Worm (Caenorhabditis elegans) whole organism, late embryonic: ENCODE results near the gene R07B1.13.
A peak's percentile ranks its signal among the peaks of the same experiment; 100 is the strongest.

Experiments
- C08G9.2 ChIP-seq: sonication (generic microtip); optimal IDR thresholded peaks from 2 replicates; lab custom pipeline; 2016; ENCODE audit warnings: mild to moderate bottlenecking, missing genetic modification characterization, moderate library complexity, missing compliant biosample characterization
- Y22D7AL.16 ChIP-seq: sonication (generic microtip); optimal IDR thresholded peaks from 2 replicates; lab custom pipeline; 2016; ENCODE audit warnings: missing genetic modification characterization, missing compliant biosample characterization
- ahr-1 ChIP-seq: sonication (generic microtip); optimal IDR thresholded peaks from 2 replicates; lab custom pipeline; 2016; ENCODE audit warnings: missing genetic modification characterization, missing compliant biosample characterization
- ceh-18 ChIP-seq: sonication (generic microtip); optimal IDR thresholded peaks from 2 replicates; lab custom pipeline; 2016; ENCODE audit warnings: missing genetic modification characterization, missing compliant biosample characterization
- ceh-22 ChIP-seq: sonication (generic microtip); optimal IDR thresholded peaks from 2 replicates; lab custom pipeline; 2017; ENCODE audit warnings: missing biosample characterization, missing genetic modification characterization
- ceh-30 ChIP-seq: fragments of 150-350 bp; optimal IDR thresholded peaks from 2 replicates; lab custom pipeline; 2014; ENCODE audit warnings: missing biosample characterization, missing genetic modification characterization
- ceh-31 ChIP-seq: sonication (generic microtip); optimal IDR thresholded peaks from 2 replicates; lab custom pipeline; 2016; ENCODE audit warnings: missing genetic modification characterization, missing compliant biosample characterization
- ceh-45 ChIP-seq: fragments of 200-800 bp; sonication (Bioruptor generic); IDR thresholded peaks from 2 replicates; pipeline ENCODE4 v1.3.6; 2022; ENCODE audit warnings: missing genetic modification reagents, missing genetic modification characterization, missing compliant biosample characterization
- ceh-48 ChIP-seq: sonication (generic microtip); optimal IDR thresholded peaks from 2 replicates; lab custom pipeline; 2016; ENCODE audit warnings: missing genetic modification characterization, inconsistent platforms, missing compliant biosample characterization
- ceh-9 ChIP-seq: sonication (generic microtip); optimal IDR thresholded peaks from 2 replicates; lab custom pipeline; 2016; ENCODE audit warnings: mild to moderate bottlenecking, missing genetic modification characterization, inconsistent platforms, missing compliant biosample characterization
- che-1 ChIP-seq: sonication (generic microtip); optimal IDR thresholded peaks from 2 replicates; lab custom pipeline; 2016; ENCODE audit warnings: mild to moderate bottlenecking, missing genetic modification characterization, missing compliant biosample characterization
- ets-4 ChIP-seq: sonication (generic microtip); optimal IDR thresholded peaks from 2 replicates; lab custom pipeline; 2016; ENCODE audit warnings: missing genetic modification characterization, missing compliant biosample characterization
- eyg-1 ChIP-seq: sonication (generic microtip); optimal IDR thresholded peaks from 2 replicates; lab custom pipeline; 2016; ENCODE audit warnings: missing genotype, missing genetic modification characterization, missing compliant biosample characterization
- fax-1 ChIP-seq: sonication (generic microtip); optimal IDR thresholded peaks from 2 replicates; lab custom pipeline; 2016; ENCODE audit warnings: missing genotype, missing genetic modification characterization, missing compliant biosample characterization
- fkh-10 ChIP-seq: fragments of 150-350 bp; optimal IDR thresholded peaks from 2 replicates; lab custom pipeline; 2014; ENCODE audit warnings: missing biosample characterization, missing genetic modification reagents, missing genetic modification characterization
- fkh-6 ChIP-seq: sonication (generic microtip); optimal IDR thresholded peaks from 2 replicates; lab custom pipeline; 2016; ENCODE audit warnings: missing genetic modification characterization, missing compliant biosample characterization
- hlh-13 ChIP-seq: fragments of 200-800 bp; sonication (Bioruptor generic); optimal IDR thresholded peaks from 2 replicates; lab custom pipeline; 2018; ENCODE audit warnings: mild to moderate bottlenecking, missing genetic modification characterization, missing compliant biosample characterization
- hlh-15 ChIP-seq: sonication (generic microtip); optimal IDR thresholded peaks from 2 replicates; lab custom pipeline; 2016; ENCODE audit warnings: missing genetic modification characterization, missing compliant biosample characterization
- hlh-30 ChIP-seq: sonication (generic microtip); optimal IDR thresholded peaks from 2 replicates; lab custom pipeline; 2017; ENCODE audit warnings: antibody characterized with exemption, missing genetic modification characterization, missing compliant biosample characterization; ENCODE audit not compliant: insufficient read depth
- lin-11 ChIP-seq: fragments of 200-800 bp; sonication (Bioruptor generic); optimal IDR thresholded peaks from 2 replicates; lab custom pipeline; 2018; ENCODE audit warnings: mild to moderate bottlenecking, missing genetic modification characterization, missing compliant biosample characterization
- nfya-1 ChIP-seq: sonication (generic microtip); optimal IDR thresholded peaks from 2 replicates; lab custom pipeline; 2017; ENCODE audit warnings: missing genetic modification characterization, mild to moderate bottlenecking, missing compliant biosample characterization, antibody characterized with exemption, moderate library complexity
- nhr-11 ChIP-seq: fragments of 150-350 bp; optimal IDR thresholded peaks from 2 replicates; lab custom pipeline; 2014; ENCODE audit warnings: missing biosample characterization, missing genetic modification characterization
- nhr-232 ChIP-seq: sonication (generic microtip); optimal IDR thresholded peaks from 2 replicates; lab custom pipeline; 2016; ENCODE audit warnings: missing genetic modification characterization, missing compliant biosample characterization
- npax-4 ChIP-seq: sonication (generic microtip); optimal IDR thresholded peaks from 2 replicates; lab custom pipeline; 2016; ENCODE audit warnings: missing genetic modification characterization, missing compliant biosample characterization
- pha-4 ChIP-seq: fragments of 150-350 bp; optimal IDR thresholded peaks from 2 replicates; lab custom pipeline; 2018; ENCODE audit warnings: missing biosample characterization, missing genetic modification reagents, missing genetic modification characterization
- pqm-1 ChIP-seq: sonication (generic microtip); optimal IDR thresholded peaks from 2 replicates; lab custom pipeline; 2016; ENCODE audit warnings: missing genetic modification characterization, missing compliant biosample characterization
- pros-1 ChIP-seq: fragments of 150-350 bp; optimal IDR thresholded peaks from 2 replicates; lab custom pipeline; 2014; ENCODE audit warnings: missing biosample characterization, missing genetic modification reagents, missing genetic modification characterization
- rnt-1 ChIP-seq: sonication (generic microtip); optimal IDR thresholded peaks from 2 replicates; lab custom pipeline; 2016; ENCODE audit warnings: missing genetic modification characterization, missing compliant biosample characterization
- syd-9 ChIP-seq: sonication (generic microtip); optimal IDR thresholded peaks from 2 replicates; lab custom pipeline; 2016; ENCODE audit warnings: mild to moderate bottlenecking, missing genetic modification characterization, moderate library complexity, missing compliant biosample characterization
- tbx-2 ChIP-seq: sonication (generic microtip); optimal IDR thresholded peaks from 2 replicates; lab custom pipeline; 2016; ENCODE audit warnings: missing genetic modification characterization, missing compliant biosample characterization
- unc-42 ChIP-seq: sonication (generic microtip); optimal IDR thresholded peaks from 2 replicates; lab custom pipeline; 2016; ENCODE audit warnings: missing genotype, missing genetic modification characterization, missing compliant biosample characterization
- unc-55 ChIP-seq: sonication (generic microtip); optimal IDR thresholded peaks from 2 replicates; lab custom pipeline; 2017; ENCODE audit warnings: missing biosample characterization, missing genetic modification reagents, missing genetic modification characterization

Gene R07B1.13

DNA sequence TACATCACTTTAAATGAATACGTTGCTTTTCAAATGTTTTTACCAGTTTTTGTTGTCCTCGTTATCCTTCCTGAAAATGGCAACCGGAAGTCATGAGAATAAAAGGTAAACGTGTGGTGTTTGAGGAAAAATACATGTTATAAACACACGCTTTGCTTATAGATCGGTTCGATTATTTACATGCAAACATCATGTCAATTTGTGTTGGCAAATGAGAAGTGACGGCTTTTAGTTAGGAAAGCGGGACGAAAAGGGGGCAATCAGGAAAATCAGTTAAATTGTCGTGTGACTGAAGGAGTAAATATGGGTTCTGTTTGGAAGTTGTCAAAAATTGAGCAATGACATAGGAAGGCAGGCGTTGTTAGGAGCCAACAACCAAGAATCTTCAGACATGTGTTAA lies 38.4 kb upstream of the R07B1.13 start, which contains the start of gene rrc-1:
rrc-1 (minus strand) TSS at position 74 of the 400 bp plus-strand sequence.
- TF ChIP-seq nhr-11: no peak
- TF ChIP-seq pha-4 (tag; lab: Kevin White, UChicago): no peak
- TF ChIP-seq fkh-10 (GFP tag; lab: Kevin White, UChicago): no peak
- no peak for TF ChIP-seq ceh-22
- no peak for TF ChIP-seq C08G9.2 (tag; lab: Kevin White, UChicago)
- TF ChIP-seq hlh-13: no peak
- TF ChIP-seq, all 69 proteins: peak for 0

DNA sequence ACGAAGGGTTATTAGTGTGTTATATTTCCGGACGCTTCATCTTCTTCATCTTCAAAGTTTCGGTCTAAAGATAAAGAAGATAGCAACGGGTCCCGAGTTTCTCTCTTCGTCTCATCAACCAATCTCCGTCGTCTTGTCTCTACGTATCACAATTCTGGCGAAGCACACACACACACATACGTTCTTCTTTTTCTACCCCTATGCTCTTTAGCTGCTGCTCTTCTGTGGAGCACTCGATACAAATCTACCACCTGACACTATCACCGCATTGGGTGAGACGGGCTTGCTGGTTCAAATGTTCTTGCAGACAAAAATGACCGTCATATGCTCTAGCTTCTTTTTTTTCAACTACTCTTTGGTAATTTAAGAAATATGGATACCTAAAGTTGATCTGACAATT lies 37.3 kb upstream of the R07B1.13 start:
- TF ChIP-seq lin-11 (tag; lab: Kevin White, UChicago) (no peak), ceh-31 (no peak), ahr-1 (tag; lab: Kevin White, UChicago) (no peak), pqm-1 (tag; lab: Kevin White, UChicago) (no peak), fkh-6 (tag; lab: Kevin White, UChicago) (no peak), hlh-15 (tag; lab: Kevin White, UChicago) (no peak), pha-4 (tag; lab: Kevin White, UChicago) (no peak), nfya-1 (tag; lab: Kevin White, UChicago) (peak; percentile 47), hlh-13 (no peak), syd-9 (no peak), pros-1 (tag; lab: Kevin White, UChicago) (no peak), eyg-1 (tag; lab: Kevin White, UChicago) (no peak), Y22D7AL.16 (no peak), che-1 (tag; lab: Kevin White, UChicago) (no peak), hlh-30 (no peak), unc-42 (no peak), ceh-48 (tag; lab: Kevin White, UChicago) (no peak), rnt-1 (peak; percentile 1), nhr-232 (tag; lab: Kevin White, UChicago) (no peak), fax-1 (tag; lab: Kevin White, UChicago) (no peak), tbx-2 (tag; lab: Kevin White, UChicago) (no peak), unc-55 (GFP tag; lab: Kevin White, UChicago) (peak; percentile 22), fkh-10 (GFP tag; lab: Kevin White, UChicago) (no peak), ets-4 (tag; lab: Kevin White, UChicago) (no peak)

DNA sequence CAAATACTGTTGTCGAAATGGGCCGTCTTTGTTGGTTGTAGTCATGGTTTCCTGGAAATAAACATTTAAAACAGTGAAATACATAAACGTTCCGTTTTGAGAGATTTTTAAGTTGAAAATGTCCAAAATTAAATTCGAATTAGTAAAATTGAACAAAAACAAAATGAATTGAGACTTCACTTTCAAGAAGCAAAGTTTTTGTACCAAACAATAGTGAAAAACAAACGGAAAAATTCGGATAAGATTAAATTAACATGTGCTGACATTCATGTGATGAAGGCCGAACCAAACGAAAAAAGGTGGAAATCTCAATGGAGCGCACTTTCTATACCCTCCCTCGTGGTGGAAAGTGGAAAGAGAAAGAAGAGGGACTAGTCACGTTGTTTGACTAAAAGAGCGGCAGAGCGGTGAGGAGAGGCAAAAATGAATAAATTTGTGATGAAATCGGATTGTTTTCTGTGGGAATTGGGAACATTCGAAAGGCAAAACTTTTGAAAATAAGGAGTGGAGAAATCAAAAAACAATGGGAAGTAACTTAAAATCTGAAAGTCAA lies 31.6 kb upstream of the R07B1.13 start, which contains the start of gene ipla-2:
ipla-2 (minus strand) TSS at position 51 of the 553 bp plus-strand sequence.
- TF ChIP-seq ceh-18 (tag; lab: Kevin White, UChicago): peak; percentile 20
- TF ChIP-seq ceh-48 (tag; lab: Kevin White, UChicago): no peak
- no peak for TF ChIP-seq npax-4 (tag; lab: Kevin White, UChicago)
- peak; percentile 64 for TF ChIP-seq ceh-31
- no peak for TF ChIP-seq ceh-30 (tag; lab: Kevin White, UChicago)
- peak; percentile 34 for TF ChIP-seq unc-55 (GFP tag; lab: Kevin White, UChicago)
- peak; percentile 95 for TF ChIP-seq hlh-30
- TF ChIP-seq unc-42: peak; percentile 87
- peak; percentile 6 for TF ChIP-seq nfya-1 (tag; lab: Kevin White, UChicago)
- TF ChIP-seq tbx-2 (tag; lab: Kevin White, UChicago): peak; percentile 21
- TF ChIP-seq, all 69 proteins: peak for 7

DNA sequence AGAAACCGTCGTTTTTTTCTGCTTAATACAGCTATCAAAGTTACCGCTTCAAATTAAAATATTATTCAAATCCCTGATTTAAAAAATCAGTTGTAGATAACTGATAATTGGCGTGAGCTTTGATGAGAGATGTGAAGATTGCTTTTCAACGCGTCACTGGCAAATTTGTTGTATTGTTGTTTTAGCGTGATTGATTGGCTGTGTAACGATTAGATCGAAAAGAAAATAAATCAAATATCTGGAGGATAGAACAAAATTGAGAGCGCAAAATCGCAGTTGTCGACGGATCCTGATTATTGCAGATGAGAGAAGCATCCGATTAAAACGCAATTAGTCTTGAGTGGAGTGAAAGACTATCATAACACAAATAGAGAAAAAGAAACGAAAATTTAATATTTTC lies 28.8 kb upstream of the R07B1.13 start:
- TF ChIP-seq ceh-45 (GFP tag; lab: Robert Waterston, UW): no peak
- peak; percentile 65 for TF ChIP-seq unc-55 (GFP tag; lab: Kevin White, UChicago)

DNA sequence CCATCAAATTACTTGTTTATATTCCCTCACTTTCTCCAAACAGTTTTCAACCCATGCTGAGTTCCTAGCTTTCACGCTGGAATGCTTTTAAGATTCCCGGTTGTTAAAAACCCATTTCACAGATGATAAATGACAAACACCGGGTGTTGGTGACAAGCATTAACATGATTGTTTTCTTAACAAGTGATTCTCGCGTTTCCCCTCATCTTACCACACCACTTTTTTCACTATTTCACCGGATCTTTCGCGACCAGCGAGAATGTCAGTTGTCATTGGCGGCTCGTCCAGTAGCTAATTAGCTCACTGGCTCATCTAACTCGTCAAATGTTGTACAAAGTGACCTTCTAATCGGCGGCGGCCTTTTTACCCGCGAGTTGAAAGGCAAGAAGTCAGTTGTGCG lies 27.5 kb upstream of the R07B1.13 start:
- TF ChIP-seq rnt-1 (peak; percentile 13), che-1 (tag; lab: Kevin White, UChicago) (no peak)

DNA sequence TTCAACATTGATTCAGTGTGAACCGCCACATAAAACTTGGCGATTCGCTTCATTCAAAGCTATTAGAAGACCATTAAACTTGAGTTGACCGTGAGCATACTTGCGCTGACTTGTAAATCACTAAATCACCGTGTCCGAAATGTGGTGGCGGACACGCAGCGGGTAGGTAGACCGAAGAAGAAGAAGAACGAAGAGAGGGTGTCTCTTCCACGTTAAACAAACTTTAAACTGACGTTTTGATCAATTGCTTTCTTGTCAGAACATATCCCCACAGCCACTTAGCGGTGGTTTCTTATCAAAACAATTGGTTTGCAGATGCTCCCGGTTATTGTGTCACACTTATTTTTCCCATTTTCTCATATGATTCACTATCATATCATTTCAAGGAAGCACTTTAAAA lies 26.1 kb upstream of the R07B1.13 start:
- TF ChIP-seq ceh-30 (tag; lab: Kevin White, UChicago) (no peak), ceh-9 (tag; lab: Kevin White, UChicago) (no peak), unc-55 (GFP tag; lab: Kevin White, UChicago) (peak; percentile 53), ceh-22 (no peak)
